Worm (Caenorhabditis elegans) whole organism, mixed stage, embryonic: ENCODE data around the gene F56A8.8.
"Not testable (repeated sequence)": the region's sequence is repeated elsewhere in the genome, so short reads cannot be mapped to it uniquely, and the experiment has no call there.

Experiments used
- elt-3 ChIP-seq: fragments of 150-350 bp; optimal IDR thresholded peaks from 2 replicates; lab custom pipeline; 2014; ENCODE audit warnings: missing biosample characterization, missing genetic modification characterization
- flh-1 ChIP-seq: fragments of 200-800 bp; sonication (Bioruptor generic); optimal IDR thresholded peaks from 2 replicates; lab custom pipeline; 2018; ENCODE audit warnings: mild to moderate bottlenecking, missing genetic modification characterization, moderate library complexity, missing compliant biosample characterization

DNA sequence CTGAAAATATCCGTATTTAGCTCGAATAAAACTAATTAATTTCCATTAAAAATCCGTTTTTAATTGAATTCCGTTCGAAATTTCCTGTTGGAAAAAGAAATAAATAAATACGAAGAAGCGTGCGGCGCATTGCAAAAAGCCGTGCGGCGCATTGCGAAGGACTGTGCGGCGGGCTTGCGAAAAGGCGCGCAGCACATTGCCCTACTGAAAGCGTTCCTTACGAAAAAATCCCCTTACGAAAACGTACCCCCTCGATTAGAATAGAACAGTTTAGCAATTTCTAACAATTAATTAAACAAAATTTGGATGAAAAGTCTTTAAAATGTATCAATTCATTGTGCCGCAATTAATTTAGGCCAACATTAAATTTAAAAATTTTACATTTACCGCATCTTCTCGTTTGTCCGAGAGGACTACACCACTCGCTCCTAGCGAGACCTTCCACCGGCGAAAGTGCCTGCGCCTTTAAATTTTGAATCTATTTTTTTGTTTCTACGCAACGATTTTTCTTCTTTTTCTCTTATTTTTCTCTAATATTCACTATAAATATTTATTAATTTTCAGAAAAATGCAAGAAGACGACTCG is 10.9 kb downstream of the F56A8.8 start, which contains the start of gene npp-18:
- TF ChIP-seq elt-3, flh-1: not testable (repeated sequence)
